Worm (Caenorhabditis elegans) whole organism, L4 larva: ENCODE measurements around the gene ceh-19.
A peak's percentile ranks its signal among the peaks of the same experiment; 100 is the strongest.

Source experiments
- F37D6.2 ChIP-seq: sonication (generic microtip); optimal IDR thresholded peaks from 2 replicates; lab custom pipeline; 2016; ENCODE audit warnings: mild to moderate bottlenecking, missing genetic modification characterization, missing compliant biosample characterization
- T20F7.1 ChIP-seq: fragments of 200-800 bp; sonication (Bioruptor generic); optimal IDR thresholded peaks from 2 replicates; lab custom pipeline; 2018; ENCODE audit warnings: mild to moderate bottlenecking, missing genetic modification characterization, missing compliant biosample characterization
- T26A8.4 ChIP-seq: fragments of 200-800 bp; sonication (Bioruptor generic); IDR thresholded peaks from 2 replicates; pipeline ENCODE4 v1.3.6; 2022; ENCODE audit warnings: missing genetic modification characterization, missing compliant biosample characterization
- Y48G9A.11 ChIP-seq: fragments of 200-800 bp; sonication (Bioruptor generic); IDR thresholded peaks from 2 replicates; pipeline ENCODE4 v1.3.6; 2022; ENCODE audit warnings: missing genetic modification reagents, missing genetic modification characterization, missing compliant biosample characterization
- Y75B8A.6 ChIP-seq: fragments of 200-800 bp; sonication (Bioruptor generic); IDR thresholded peaks from 2 replicates; pipeline ENCODE4 v1.3.6; 2022; ENCODE audit warnings: missing genetic modification reagents, missing genetic modification characterization, missing compliant biosample characterization
- aha-1 ChIP-seq: fragments of 150-350 bp; peaks from one replicate; lab custom pipeline; 2014; ENCODE audit warnings: missing biosample characterization, missing genetic modification characterization
- aly-2 ChIP-seq: sonication (generic microtip); optimal IDR thresholded peaks from 2 replicates; lab custom pipeline; 2018; ENCODE audit warnings: missing biosample characterization, missing genetic modification characterization
- ama-1 ChIP-seq: fragments of 150-350 bp; optimal IDR thresholded peaks from 2 replicates; lab custom pipeline; 2014; ENCODE audit warnings: inconsistent platforms, mixed read lengths
- arid-1 ChIP-seq: fragments of 200-800 bp; sonication (Bioruptor generic); conservative IDR thresholded peaks from 2 replicates; pipeline ENCODE4 v1.3.6; 2022; ENCODE audit warnings: missing genetic modification reagents, missing genetic modification characterization, missing compliant biosample characterization
- ceh-32 ChIP-seq: sonication (generic microtip); optimal IDR thresholded peaks from 2 replicates; lab custom pipeline; 2016; ENCODE audit warnings: mild to moderate bottlenecking, missing genetic modification characterization, missing compliant biosample characterization; ENCODE audit not compliant: poor library complexity
- ces-1 ChIP-seq: fragments of 150-350 bp; sonication (generic microtip); optimal IDR thresholded peaks from 4 replicates; lab custom pipeline; 2014; ENCODE audit warnings: missing biosample characterization, missing genetic modification reagents, missing genetic modification characterization
- ctbp-1 ChIP-seq: fragments of 200-800 bp; sonication (Bioruptor generic); IDR thresholded peaks from 2 replicates; pipeline ENCODE4 v1.3.6; 2022; ENCODE audit warnings: missing genetic modification reagents, missing genetic modification characterization, missing compliant biosample characterization
- daf-19 ChIP-seq: fragments of 200-800 bp; sonication (Bioruptor generic); conservative IDR thresholded peaks from 2 replicates; pipeline ENCODE4 v1.3.6; 2022; ENCODE audit warnings: missing genetic modification characterization, missing compliant biosample characterization
- daf-8 ChIP-seq: fragments of 200-800 bp; sonication (Bioruptor generic); IDR thresholded peaks from 2 replicates; pipeline ENCODE4 v1.3.6; 2022; ENCODE audit warnings: missing genetic modification characterization, missing compliant biosample characterization
- duxl-1 ChIP-seq: sonication (generic microtip); optimal IDR thresholded peaks from 2 replicates; lab custom pipeline; 2016; ENCODE audit warnings: mild to moderate bottlenecking, missing genetic modification characterization, moderate library complexity, missing compliant biosample characterization; ENCODE audit not compliant: poor library complexity
- egl-27 ChIP-seq: sonication (generic microtip); optimal IDR thresholded peaks from 3 replicates; lab custom pipeline; 2017; ENCODE audit warnings: missing biosample characterization, missing genetic modification reagents, missing genetic modification characterization
- fkh-10 ChIP-seq: fragments of 150-350 bp; optimal IDR thresholded peaks from 2 replicates; lab custom pipeline; 2014; ENCODE audit warnings: missing biosample characterization, missing genetic modification reagents, missing genetic modification characterization
- gei-8 ChIP-seq: fragments of 200-800 bp; sonication (Bioruptor generic); optimal IDR thresholded peaks from 2 replicates; lab custom pipeline; 2018; ENCODE audit warnings: mild to moderate bottlenecking, missing genetic modification characterization, missing compliant biosample characterization
- hif-1 ChIP-seq, 2 experiments: sonication (generic microtip); optimal IDR thresholded peaks; 2 replicates each; lab custom pipeline; 2016 to 2017; ENCODE audit warnings: missing compliant biosample characterization in 2 of 2, missing genetic modification characterization in 2 of 2, missing genetic modification reagents in 2 of 2, missing genotype in 2 of 2, mild to moderate bottlenecking in 1 of 2
- hlh-11 ChIP-seq: fragments of 200-800 bp; sonication (Bioruptor generic); optimal IDR thresholded peaks from 2 replicates; lab custom pipeline; 2018; ENCODE audit warnings: mild to moderate bottlenecking, missing genetic modification characterization, missing compliant biosample characterization
- jun-1 ChIP-seq: fragments of 150-350 bp; optimal IDR thresholded peaks from 2 replicates; lab custom pipeline; 2014; ENCODE audit warnings: missing biosample characterization, missing genetic modification reagents, missing genetic modification characterization
- lin-1 ChIP-seq: fragments of 200-800 bp; sonication (Bioruptor generic); IDR thresholded peaks from 2 replicates; pipeline ENCODE4 v1.3.6; 2022; ENCODE audit warnings: missing genetic modification reagents, missing genetic modification characterization, missing compliant biosample characterization
- lin-38 ChIP-seq: fragments of 200-800 bp; sonication (Bioruptor generic); IDR thresholded peaks from 2 replicates; pipeline ENCODE4 v1.3.6; 2022; ENCODE audit warnings: missing genetic modification reagents, missing genetic modification characterization, missing compliant biosample characterization
- lin-39 ChIP-seq: fragments of 150-350 bp; optimal IDR thresholded peaks from 2 replicates; lab custom pipeline; 2014; ENCODE audit warnings: missing biosample characterization, missing genetic modification reagents, missing genetic modification characterization
- lir-3 ChIP-seq: sonication (generic microtip); optimal IDR thresholded peaks from 2 replicates; lab custom pipeline; 2016; ENCODE audit warnings: mild to moderate bottlenecking, missing genetic modification characterization, missing compliant biosample characterization
- madf-9 ChIP-seq: fragments of 200-800 bp; sonication (Bioruptor generic); conservative IDR thresholded peaks from 2 replicates; pipeline ENCODE4 v1.3.6; 2022; ENCODE audit warnings: missing genetic modification reagents, missing genetic modification characterization, missing compliant biosample characterization
- mxl-2 ChIP-seq: fragments of 200-800 bp; sonication (Bioruptor generic); conservative IDR thresholded peaks from 2 replicates; pipeline ENCODE4 v1.3.6; 2022; ENCODE audit warnings: missing genetic modification reagents, missing genetic modification characterization, missing compliant biosample characterization
- nhr-102 ChIP-seq: sonication (generic microtip); optimal IDR thresholded peaks from 2 replicates; lab custom pipeline; 2016; ENCODE audit warnings: mild to moderate bottlenecking, missing genetic modification characterization, moderate library complexity, missing compliant biosample characterization
- nhr-11 ChIP-seq: fragments of 150-350 bp; optimal IDR thresholded peaks from 2 replicates; lab custom pipeline; 2014; ENCODE audit warnings: missing biosample characterization, missing genetic modification characterization
- nhr-237 ChIP-seq: sonication (generic microtip); optimal IDR thresholded peaks from 2 replicates; lab custom pipeline; 2017; ENCODE audit warnings: missing biosample characterization, missing genetic modification characterization
- nhr-42 ChIP-seq: fragments of 200-800 bp; sonication (Bioruptor generic); IDR thresholded peaks from 2 replicates; pipeline ENCODE4 v1.3.6; 2022; ENCODE audit warnings: missing genetic modification characterization, missing compliant biosample characterization
- nhr-6 ChIP-seq: fragments of 150-350 bp; optimal IDR thresholded peaks from 2 replicates; lab custom pipeline; 2014; ENCODE audit warnings: missing biosample characterization, missing genetic modification characterization
- nhr-76 ChIP-seq: fragments of 150-350 bp; optimal IDR thresholded peaks from 2 replicates; lab custom pipeline; 2014; ENCODE audit warnings: missing biosample characterization, missing genetic modification characterization
- pha-4 ChIP-seq, 2 experiments: fragments of 150-350 bp in 1 of 2; fragments of 200-800 bp in 1 of 2; sonication (Bioruptor generic) in 1 of 2; IDR thresholded peaks in 1 of 2; optimal IDR thresholded peaks in 1 of 2; 2 replicates each; pipeline versions ENCODE4 v1.3.6 to Lab custom; 2014 to 2022; ENCODE audit warnings: missing genetic modification characterization in 2 of 2, missing genetic modification reagents in 2 of 2, missing biosample characterization in 1 of 2, missing compliant biosample characterization in 1 of 2
- php-3 ChIP-seq: fragments of 200-800 bp; sonication (Bioruptor generic); IDR thresholded peaks from 2 replicates; pipeline ENCODE4 v1.3.6; 2022; ENCODE audit warnings: missing genetic modification reagents, missing genetic modification characterization, missing compliant biosample characterization
- pqm-1 ChIP-seq: sonication (generic microtip); optimal IDR thresholded peaks from 2 replicates; lab custom pipeline; 2017; ENCODE audit warnings: missing biosample characterization, missing genetic modification characterization
- sdz-12 ChIP-seq: fragments of 200-800 bp; sonication (Bioruptor generic); optimal IDR thresholded peaks from 2 replicates; lab custom pipeline; 2018; ENCODE audit warnings: mild to moderate bottlenecking, missing genetic modification characterization, missing compliant biosample characterization
- skn-1 ChIP-seq: fragments of 150-350 bp; optimal IDR thresholded peaks from 2 replicates; lab custom pipeline; 2014; ENCODE audit warnings: missing biosample characterization, missing genetic modification characterization
- spr-1 ChIP-seq: sonication (generic microtip); optimal IDR thresholded peaks from 2 replicates; lab custom pipeline; 2016; ENCODE audit warnings: mild to moderate bottlenecking, missing genetic modification characterization, missing compliant biosample characterization
- spr-3 ChIP-seq: fragments of 200-800 bp; sonication (Bioruptor generic); optimal IDR thresholded peaks from 2 replicates; lab custom pipeline; 2018; ENCODE audit warnings: mild to moderate bottlenecking, missing genetic modification characterization, missing compliant biosample characterization
- tag-97 ChIP-seq: fragments of 200-800 bp; sonication (Bioruptor generic); IDR thresholded peaks from 2 replicates; pipeline ENCODE4 v1.3.6; 2022; ENCODE audit warnings: missing genetic modification characterization, missing compliant biosample characterization
- unc-130 ChIP-seq: sonication (generic microtip); optimal IDR thresholded peaks from 2 replicates; lab custom pipeline; 2016; ENCODE audit warnings: missing genetic modification reagents, missing genetic modification characterization, missing compliant biosample characterization
- vab-7 ChIP-seq: fragments of 200-800 bp; sonication (Bioruptor generic); IDR thresholded peaks from 2 replicates; pipeline ENCODE4 v1.3.6; 2022; ENCODE audit warnings: missing genetic modification reagents, missing genetic modification characterization, missing compliant biosample characterization
- zag-1 ChIP-seq: fragments of 150-350 bp; optimal IDR thresholded peaks from 2 replicates; lab custom pipeline; 2014; ENCODE audit warnings: missing biosample characterization, missing genetic modification characterization
- zfp-2 ChIP-seq: sonication (generic microtip); optimal IDR thresholded peaks from 2 replicates; lab custom pipeline; 2016; ENCODE audit warnings: mild to moderate bottlenecking, missing genetic modification characterization, missing compliant biosample characterization
- zip-11 ChIP-seq: fragments of 200-800 bp; sonication (Bioruptor generic); IDR thresholded peaks from 2 replicates; pipeline ENCODE4 v1.3.6; 2022; ENCODE audit warnings: missing genetic modification characterization, missing compliant biosample characterization

The ceh-19 gene

DNA sequence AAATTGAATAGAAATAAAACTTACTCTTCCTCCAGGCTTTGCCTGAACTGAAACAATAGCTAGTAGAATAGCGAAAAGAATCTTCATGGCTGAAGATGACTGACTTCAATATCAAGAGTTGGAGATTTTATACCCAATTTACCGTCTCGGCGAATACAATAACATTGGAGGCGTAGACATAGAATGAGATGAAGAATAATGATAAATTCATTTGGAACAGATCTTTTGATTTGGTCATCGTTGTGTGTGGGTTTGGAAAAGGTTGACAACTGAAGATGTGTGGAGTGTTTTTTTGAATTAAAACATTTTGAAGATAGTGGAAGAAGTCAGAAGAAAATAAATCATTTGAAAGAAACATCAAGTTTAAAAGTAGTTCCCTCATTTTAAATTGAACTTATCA is 20.5 kb upstream of the ceh-19 start, which contains the start of gene F57H12.6:
Gene F57H12.6 (minus strand): TSS at position 101 of the 400 bp plus-strand sequence.
- TF ChIP-seq aha-1: peak; percentile 84
- no peak for TF ChIP-seq php-3 (GFP tag; lab: Robert Waterston, UW)
- TF ChIP-seq, all 104 proteins: peak for 1

DNA sequence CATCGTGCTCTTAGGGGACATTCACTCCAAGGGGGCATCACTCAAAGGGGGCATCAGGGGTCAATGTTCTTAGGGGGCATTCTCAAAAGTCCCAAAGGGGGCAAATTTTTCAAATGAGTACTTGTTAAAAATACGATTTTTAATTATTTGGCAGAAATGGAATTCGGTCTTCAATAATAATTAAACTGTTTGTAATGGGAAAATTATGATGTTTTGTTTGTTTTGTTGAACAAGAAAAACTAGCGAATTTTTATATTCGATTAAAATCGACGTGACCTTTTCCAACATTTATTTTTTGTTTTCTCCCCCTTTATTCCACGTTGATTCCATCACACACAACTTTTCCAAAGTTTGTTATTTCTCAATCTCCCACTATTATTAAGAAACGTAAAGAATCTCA is 11.3 kb upstream of the ceh-19 start, which contains the start of gene F57H12.5:
Gene F57H12.5 (plus strand): TSS at position 301 of the 400 bp plus-strand sequence.
- TF ChIP-seq nhr-11 (tag; lab: Kevin White, UChicago): no peak
- no peak for TF ChIP-seq zip-11 (GFP tag; lab: Robert Waterston, UW)
- TF ChIP-seq daf-8 (GFP tag; lab: Robert Waterston, UW): no peak
- no peak for TF ChIP-seq ces-1 (GFP tag; lab: Kevin White, UChicago)
- no peak for TF ChIP-seq tag-97 (GFP tag; lab: Robert Waterston, UW)
- no peak for TF ChIP-seq ceh-32 (tag; lab: Kevin White, UChicago)
- TF ChIP-seq fkh-10: no peak
- no peak for TF ChIP-seq gei-8 (GFP tag; lab: Kevin White, UChicago)
- no peak for TF ChIP-seq F37D6.2
- TF ChIP-seq pqm-1 (tag; lab: Kevin White, UChicago): no peak
- TF ChIP-seq aha-1: no peak
- no peak for TF ChIP-seq nhr-102 (tag; lab: Kevin White, UChicago)
- TF ChIP-seq ama-1: no peak

DNA sequence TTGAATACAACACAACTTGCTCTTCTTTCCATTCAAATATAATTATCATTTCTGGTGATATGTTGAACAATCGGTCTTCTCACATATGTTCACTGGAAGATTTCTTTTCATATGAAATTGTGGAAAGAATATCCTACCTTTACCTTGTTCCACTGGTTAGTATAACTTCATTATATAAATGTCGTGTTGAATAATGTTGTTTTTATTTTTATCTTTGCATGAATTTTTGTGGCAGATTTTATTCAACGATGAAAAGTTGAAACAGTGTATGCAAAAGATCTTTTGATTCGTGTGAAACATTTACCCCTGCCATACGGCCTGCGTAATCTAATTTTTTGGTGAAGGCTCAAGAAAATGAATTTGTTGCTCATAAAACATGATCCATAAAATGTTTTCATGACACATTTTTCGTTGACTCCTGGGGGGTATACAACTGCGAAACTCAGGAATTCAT is 6.2 kb upstream of the ceh-19 start:
- TF ChIP-seq vab-7 (GFP tag; lab: Robert Waterston, UW) (no peak), aha-1 (no peak), zfp-2 (tag; lab: Kevin White, UChicago) (no peak), duxl-1 (peak; percentile 60), ces-1 (GFP tag; lab: Kevin White, UChicago) (no peak), lir-3 (tag; lab: Kevin White, UChicago) (no peak), arid-1 (peak; percentile 52; the same call in 1 of the 2 replicates), F37D6.2 (no peak), unc-130 (GFP tag; lab: Kevin White, UChicago) (peak; percentile 73), madf-9 (GFP tag; lab: Robert Waterston, UW) (no peak), daf-8 (GFP tag; lab: Robert Waterston, UW) (no peak), spr-1 (no peak), Y75B8A.6 (GFP tag; lab: Robert Waterston, UW) (no peak), ctbp-1 (GFP tag; lab: Robert Waterston, UW) (peak; percentile 28; the same call in 1 of the 2 replicates), pha-4 (GFP tag; IDR thresholded peaks at IDR 0.05; lab: Robert Waterston, UW) (peak; percentile 67; the same call in 1 of the 2 replicates), pha-4 (tag; optimal IDR thresholded peaks at IDR 0.05; lab: Kevin White, UChicago) (no peak), lin-39 (tag; lab: Kevin White, UChicago) (no peak), php-3 (GFP tag; lab: Robert Waterston, UW) (no peak), aly-2 (tag; lab: Kevin White, UChicago) (no peak), hif-1 (tag; optimal IDR thresholded peaks at IDR 0.05; lab: Kevin White, UChicago) (no peak), ama-1 (peak; percentile 49), skn-1 (tag; lab: Kevin White, UChicago) (no peak), egl-27 (tag; lab: Kevin White, UChicago) (no peak), nhr-76 (no peak), nhr-102 (tag; lab: Kevin White, UChicago) (no peak), sdz-12 (GFP tag; lab: Kevin White, UChicago) (no peak), jun-1 (tag; lab: Kevin White, UChicago) (no peak), nhr-6 (no peak), spr-3 (GFP tag; lab: Kevin White, UChicago) (no peak), nhr-42 (GFP tag; lab: Robert Waterston, UW) (no peak), lin-1 (GFP tag; lab: Robert Waterston, UW) (no peak), pqm-1 (tag; lab: Kevin White, UChicago) (no peak), Y48G9A.11 (0 out of 2 replicates have a peak, but pooled peaks have one; percentile 48), zag-1 (no peak), nhr-237 (tag; lab: Kevin White, UChicago) (no peak), T26A8.4 (GFP tag; lab: Robert Waterston, UW) (no peak), lin-38 (GFP tag; lab: Robert Waterston, UW) (peak; percentile 75), nhr-11 (tag; lab: Kevin White, UChicago) (no peak), mxl-2 (GFP tag; lab: Robert Waterston, UW) (no peak), daf-19 (GFP tag; lab: Robert Waterston, UW) (no peak), hlh-11 (no peak), T20F7.1 (no peak)
